Worm (Caenorhabditis elegans) whole organism, late embryonic: ENCODE results near the gene pxl-1.

Experiments
- C38D4.7 ChIP-seq: fragments of 200-800 bp; sonication (Bioruptor generic); optimal IDR thresholded peaks from 2 replicates; lab custom pipeline; 2018; ENCODE audit warnings: mild to moderate bottlenecking, missing genetic modification characterization, moderate library complexity, missing compliant biosample characterization
- F13H6.1 ChIP-seq: sonication (generic microtip); optimal IDR thresholded peaks from 2 replicates; lab custom pipeline; 2016; ENCODE audit warnings: missing genetic modification characterization, missing compliant biosample characterization
- K02D7.2 ChIP-seq: sonication (generic microtip); optimal IDR thresholded peaks from 2 replicates; lab custom pipeline; 2017; ENCODE audit warnings: mild to moderate bottlenecking, missing genetic modification characterization, missing compliant biosample characterization
- K09A11.1 ChIP-seq: sonication (generic microtip); optimal IDR thresholded peaks from 2 replicates; lab custom pipeline; 2017; ENCODE audit warnings: antibody characterized with exemption, mild to moderate bottlenecking, missing genetic modification characterization, missing compliant biosample characterization; ENCODE audit not compliant: insufficient read depth
- Y22D7AL.16 ChIP-seq: sonication (generic microtip); optimal IDR thresholded peaks from 2 replicates; lab custom pipeline; 2016; ENCODE audit warnings: missing genetic modification characterization, missing compliant biosample characterization
- ceh-14 ChIP-seq: sonication (generic microtip); optimal IDR thresholded peaks from 2 replicates; lab custom pipeline; 2016; ENCODE audit warnings: missing genotype, missing genetic modification characterization, missing compliant biosample characterization
- ceh-18 ChIP-seq: sonication (generic microtip); optimal IDR thresholded peaks from 2 replicates; lab custom pipeline; 2016; ENCODE audit warnings: missing genetic modification characterization, missing compliant biosample characterization
- ceh-22 ChIP-seq: sonication (generic microtip); optimal IDR thresholded peaks from 2 replicates; lab custom pipeline; 2017; ENCODE audit warnings: missing biosample characterization, missing genetic modification characterization
- ceh-24 ChIP-seq: sonication (generic microtip); optimal IDR thresholded peaks from 2 replicates; lab custom pipeline; 2016; ENCODE audit warnings: mild to moderate bottlenecking, missing genetic modification characterization, missing compliant biosample characterization
- ceh-30 ChIP-seq: fragments of 150-350 bp; optimal IDR thresholded peaks from 2 replicates; lab custom pipeline; 2014; ENCODE audit warnings: missing biosample characterization, missing genetic modification characterization
- ceh-34 ChIP-seq: sonication (generic microtip); optimal IDR thresholded peaks from 2 replicates; lab custom pipeline; 2016; ENCODE audit warnings: mild to moderate bottlenecking, missing genetic modification characterization, missing compliant biosample characterization
- ceh-48 ChIP-seq: sonication (generic microtip); optimal IDR thresholded peaks from 2 replicates; lab custom pipeline; 2016; ENCODE audit warnings: missing genetic modification characterization, inconsistent platforms, missing compliant biosample characterization
- ceh-6 ChIP-seq: fragments of 200-800 bp; sonication (Bioruptor generic); optimal IDR thresholded peaks from 2 replicates; lab custom pipeline; 2018; ENCODE audit warnings: mild to moderate bottlenecking, missing genetic modification characterization, missing compliant biosample characterization
- dve-1 ChIP-seq: sonication (generic microtip); optimal IDR thresholded peaks from 2 replicates; lab custom pipeline; 2017; ENCODE audit warnings: antibody characterized with exemption, mild to moderate bottlenecking, missing genetic modification characterization, missing compliant biosample characterization
- elt-4 ChIP-seq: sonication (generic microtip); optimal IDR thresholded peaks from 2 replicates; lab custom pipeline; 2016; ENCODE audit warnings: missing genetic modification characterization, missing compliant biosample characterization
- fkh-6 ChIP-seq: sonication (generic microtip); optimal IDR thresholded peaks from 2 replicates; lab custom pipeline; 2016; ENCODE audit warnings: missing genetic modification characterization, missing compliant biosample characterization
- hlh-15 ChIP-seq: sonication (generic microtip); optimal IDR thresholded peaks from 2 replicates; lab custom pipeline; 2016; ENCODE audit warnings: missing genetic modification characterization, missing compliant biosample characterization
- hlh-30 ChIP-seq: sonication (generic microtip); optimal IDR thresholded peaks from 2 replicates; lab custom pipeline; 2017; ENCODE audit warnings: antibody characterized with exemption, missing genetic modification characterization, missing compliant biosample characterization; ENCODE audit not compliant: insufficient read depth
- hlh-6 ChIP-seq: sonication (generic microtip); optimal IDR thresholded peaks from 2 replicates; lab custom pipeline; 2016; ENCODE audit warnings: missing genotype, missing genetic modification characterization, missing compliant biosample characterization
- hlh-8 ChIP-seq: sonication (generic microtip); optimal IDR thresholded peaks from 2 replicates; lab custom pipeline; 2016; ENCODE audit warnings: missing genotype, missing genetic modification characterization, missing compliant biosample characterization
- lim-6 ChIP-seq: sonication (generic microtip); optimal IDR thresholded peaks from 2 replicates; lab custom pipeline; 2016; ENCODE audit warnings: missing genetic modification characterization, missing compliant biosample characterization
- lin-11 ChIP-seq: fragments of 200-800 bp; sonication (Bioruptor generic); optimal IDR thresholded peaks from 2 replicates; lab custom pipeline; 2018; ENCODE audit warnings: mild to moderate bottlenecking, missing genetic modification characterization, missing compliant biosample characterization
- madf-2 ChIP-seq: sonication (generic microtip); optimal IDR thresholded peaks from 2 replicates; lab custom pipeline; 2017; ENCODE audit warnings: missing genetic modification characterization, missing compliant biosample characterization
- nhr-11 ChIP-seq: fragments of 150-350 bp; optimal IDR thresholded peaks from 2 replicates; lab custom pipeline; 2014; ENCODE audit warnings: missing biosample characterization, missing genetic modification characterization
- nhr-232 ChIP-seq: sonication (generic microtip); optimal IDR thresholded peaks from 2 replicates; lab custom pipeline; 2016; ENCODE audit warnings: missing genetic modification characterization, missing compliant biosample characterization
- npax-4 ChIP-seq: sonication (generic microtip); optimal IDR thresholded peaks from 2 replicates; lab custom pipeline; 2016; ENCODE audit warnings: missing genetic modification characterization, missing compliant biosample characterization
- odd-2 ChIP-seq: sonication (generic microtip); optimal IDR thresholded peaks from 2 replicates; lab custom pipeline; 2017; ENCODE audit warnings: antibody characterized with exemption, mild to moderate bottlenecking, missing genetic modification characterization, missing compliant biosample characterization
- pag-3 ChIP-seq: sonication (generic microtip); optimal IDR thresholded peaks from 2 replicates; lab custom pipeline; 2016; ENCODE audit warnings: missing compliant biosample characterization, missing genetic modification characterization, borderline replicate concordance
- pat-9 ChIP-seq: fragments of 200-800 bp; sonication (Bioruptor generic); optimal IDR thresholded peaks from 2 replicates; lab custom pipeline; 2018; ENCODE audit warnings: mild to moderate bottlenecking, missing genetic modification characterization, moderate library complexity, missing compliant biosample characterization
- pax-1 ChIP-seq: fragments of 150-350 bp; optimal IDR thresholded peaks from 2 replicates; lab custom pipeline; 2014; ENCODE audit warnings: missing biosample characterization, missing genetic modification characterization
- pha-4 ChIP-seq: fragments of 150-350 bp; optimal IDR thresholded peaks from 2 replicates; lab custom pipeline; 2018; ENCODE audit warnings: missing biosample characterization, missing genetic modification reagents, missing genetic modification characterization
- pqm-1 ChIP-seq: sonication (generic microtip); optimal IDR thresholded peaks from 2 replicates; lab custom pipeline; 2016; ENCODE audit warnings: missing genetic modification characterization, missing compliant biosample characterization
- ref-2 ChIP-seq: sonication (generic microtip); optimal IDR thresholded peaks from 2 replicates; lab custom pipeline; 2016; ENCODE audit warnings: missing genetic modification characterization, missing compliant biosample characterization
- rnt-1 ChIP-seq: sonication (generic microtip); optimal IDR thresholded peaks from 2 replicates; lab custom pipeline; 2016; ENCODE audit warnings: missing genetic modification characterization, missing compliant biosample characterization
- sdc-2 ChIP-seq: sonication (generic microtip); optimal IDR thresholded peaks from 2 replicates; lab custom pipeline; 2016; ENCODE audit warnings: missing genotype, missing genetic modification characterization, missing compliant biosample characterization
- sox-2 ChIP-seq: fragments of 200-800 bp; sonication (Bioruptor generic); IDR thresholded peaks from 2 replicates; pipeline ENCODE4 v1.3.6; 2022; ENCODE audit warnings: missing genetic modification reagents, missing genetic modification characterization, missing compliant biosample characterization
- sox-4 ChIP-seq: sonication (generic microtip); optimal IDR thresholded peaks from 2 replicates; lab custom pipeline; 2017; ENCODE audit warnings: mild to moderate bottlenecking, missing genetic modification characterization, inconsistent platforms, missing compliant biosample characterization
- syd-9 ChIP-seq: sonication (generic microtip); optimal IDR thresholded peaks from 2 replicates; lab custom pipeline; 2016; ENCODE audit warnings: mild to moderate bottlenecking, missing genetic modification characterization, moderate library complexity, missing compliant biosample characterization
- tbx-2 ChIP-seq: sonication (generic microtip); optimal IDR thresholded peaks from 2 replicates; lab custom pipeline; 2016; ENCODE audit warnings: missing genetic modification characterization, missing compliant biosample characterization
- ttx-3 ChIP-seq: sonication (generic microtip); optimal IDR thresholded peaks from 2 replicates; lab custom pipeline; 2016; ENCODE audit warnings: missing genetic modification reagents, missing genetic modification characterization, missing compliant biosample characterization
- unc-42 ChIP-seq: sonication (generic microtip); optimal IDR thresholded peaks from 2 replicates; lab custom pipeline; 2016; ENCODE audit warnings: missing genotype, missing genetic modification characterization, missing compliant biosample characterization
- unc-55 ChIP-seq: sonication (generic microtip); optimal IDR thresholded peaks from 2 replicates; lab custom pipeline; 2017; ENCODE audit warnings: missing biosample characterization, missing genetic modification reagents, missing genetic modification characterization
- unc-86 ChIP-seq: sonication (generic microtip); optimal IDR thresholded peaks from 2 replicates; lab custom pipeline; 2016; ENCODE audit warnings: missing genetic modification characterization, missing compliant biosample characterization
- zip-5 ChIP-seq: sonication (generic microtip); optimal IDR thresholded peaks from 2 replicates; lab custom pipeline; 2016; ENCODE audit warnings: missing genetic modification characterization, missing compliant biosample characterization

The pxl-1 gene

ce11 chrIII:5875418-5875702 lies 20.5 kb downstream of the pxl-1 start:
- TF ChIP-seq hlh-6 (tag; lab: Kevin White, UChicago) (no peak), hlh-8 (tag; lab: Kevin White, UChicago) (no peak), C38D4.7 (no peak), unc-86 (tag; lab: Kevin White, UChicago) (no peak), pag-3 (no peak), ref-2 (tag; lab: Kevin White, UChicago) (no peak), tbx-2 (no peak), nhr-232 (no peak), zip-5 (tag; lab: Kevin White, UChicago) (no peak), elt-4 (tag; lab: Kevin White, UChicago) (no peak), npax-4 (tag; lab: Kevin White, UChicago) (no peak), ceh-30 (tag; lab: Kevin White, UChicago) (no peak), ceh-48 (tag; lab: Kevin White, UChicago) (no peak), syd-9 (tag; lab: Kevin White, UChicago) (no peak), sdc-2 (tag; lab: Kevin White, UChicago) (no peak), pqm-1 (no peak), sox-2 (no peak)

ce11 chrIII:5874664-5875417 lies 21.0 kb downstream of the pxl-1 start:
- TF ChIP-seq ceh-6 (GFP tag; lab: Kevin White, UChicago) (no peak), ceh-24 (tag; lab: Kevin White, UChicago) (no peak)

ce11 chrIII:5874263-5874662 lies 21.6 kb downstream of the pxl-1 start:
- TF ChIP-seq ttx-3 = no peak
- TF ChIP-seq unc-55 (GFP tag; lab: Kevin White, UChicago) = peak; percentile 59

ce11 chrIII:5872288-5872687 lies 23.5 kb downstream of the pxl-1 start:
- TF ChIP-seq ceh-14 (tag; lab: Kevin White, UChicago) (no peak), hlh-8 (tag; lab: Kevin White, UChicago) (peak; percentile 36), lim-6 (tag; lab: Kevin White, UChicago) (no peak)
- TF ChIP-seq, all 69 proteins: peak for 1

- no peak for TF ChIP-seq npax-4 (tag; lab: Kevin White, UChicago)
- peak; percentile 19 for TF ChIP-seq F13H6.1 (tag; lab: Kevin White, UChicago)
- peak; percentile 37 for TF ChIP-seq rnt-1 (tag; lab: Kevin White, UChicago)
- no peak for TF ChIP-seq ceh-30 (tag; lab: Kevin White, UChicago)
- no peak for TF ChIP-seq elt-4 (tag; lab: Kevin White, UChicago)
- TF ChIP-seq unc-42 = peak; percentile 50
- no peak for TF ChIP-seq pha-4
- no peak for TF ChIP-seq C38D4.7
- TF ChIP-seq pag-3 = no peak
- TF ChIP-seq hlh-15 = no peak
- no peak for TF ChIP-seq madf-2 (tag; lab: Kevin White, UChicago)
- no peak for TF ChIP-seq K02D7.2 (tag; lab: Kevin White, UChicago)
- TF ChIP-seq fkh-6 (tag; lab: Kevin White, UChicago) = no peak
- no peak for TF ChIP-seq pat-9 (tag; lab: Kevin White, UChicago)
- no peak for TF ChIP-seq hlh-30 (tag; lab: Kevin White, UChicago)
- peak; percentile 14 for TF ChIP-seq pax-1 (tag; lab: Kevin White, UChicago)
- TF ChIP-seq Y22D7AL.16 (tag; lab: Kevin White, UChicago) = no peak
- no peak for TF ChIP-seq odd-2 (tag; lab: Kevin White, UChicago)
- no peak for TF ChIP-seq ceh-18 (tag; lab: Kevin White, UChicago)
- peak; percentile 85 for TF ChIP-seq tbx-2
- TF ChIP-seq ceh-22 = no peak
- TF ChIP-seq lim-6 (tag; lab: Kevin White, UChicago) = no peak
- no peak for TF ChIP-seq hlh-6 (tag; lab: Kevin White, UChicago)
- peak; percentile 37 for TF ChIP-seq ceh-34
- no peak for TF ChIP-seq sox-4 (tag; lab: Kevin White, UChicago)
- no peak for TF ChIP-seq dve-1
- no peak for TF ChIP-seq nhr-232
- no peak for TF ChIP-seq ceh-48 (tag; lab: Kevin White, UChicago)
- TF ChIP-seq unc-55 (GFP tag; lab: Kevin White, UChicago) = no peak
- TF ChIP-seq nhr-11 (tag; lab: Kevin White, UChicago) = no peak
- TF ChIP-seq K09A11.1 = no peak
- peak; percentile 38 for TF ChIP-seq zip-5 (tag; lab: Kevin White, UChicago)
- TF ChIP-seq lin-11 (tag; lab: Kevin White, UChicago) = no peak
These were observed 24.1 kb downstream of the pxl-1 start, which contains the start of the genes F01F1.11 and F01F1.3 for ce11 chrIII:5871760-5872159. F01F1.11 (minus strand) TSS chrIII:5871877. F01F1.3 (plus strand) TSS chrIII:5871938.
